Worm (Caenorhabditis elegans) whole organism, L2 larva: ENCODE data around the gene fbxa-79.

Experiments used
- C34F6.9 ChIP-seq: fragments of 150-350 bp; optimal IDR thresholded peaks from 2 replicates; lab custom pipeline; 2014; ENCODE audit warnings: missing biosample characterization, missing genetic modification characterization
- F13H6.1 ChIP-seq: sonication (generic microtip); optimal IDR thresholded peaks from 2 replicates; lab custom pipeline; 2016; ENCODE audit warnings: missing genetic modification characterization, missing compliant biosample characterization
- R02D3.7 ChIP-seq: fragments of 150-350 bp; optimal IDR thresholded peaks from 2 replicates; lab custom pipeline; 2014; ENCODE audit warnings: missing biosample characterization, missing genetic modification characterization
- Y55F3AM.14 ChIP-seq: fragments of 200-800 bp; sonication (Bioruptor generic); optimal IDR thresholded peaks from 2 replicates; lab custom pipeline; 2018; ENCODE audit warnings: mild to moderate bottlenecking, missing genetic modification characterization, missing compliant biosample characterization
- ZK546.5 ChIP-seq: sonication (generic microtip); optimal IDR thresholded peaks from 2 replicates; lab custom pipeline; 2017; ENCODE audit warnings: missing biosample characterization, missing genetic modification characterization
- aly-2 ChIP-seq: fragments of 150-350 bp; optimal IDR thresholded peaks from 2 replicates; lab custom pipeline; 2014; ENCODE audit warnings: missing biosample characterization, missing genetic modification characterization
- ama-1 ChIP-seq: fragments of 150-350 bp; optimal IDR thresholded peaks from 2 replicates; lab custom pipeline; 2018; ENCODE audit warnings: inconsistent platforms
- blmp-1 ChIP-seq: sonication (generic microtip); optimal IDR thresholded peaks from 2 replicates; lab custom pipeline; 2017; ENCODE audit warnings: missing genetic modification characterization, mild to moderate bottlenecking, missing compliant biosample characterization, antibody characterized with exemption, moderate library complexity; ENCODE audit not compliant: insufficient read depth
- crh-2 ChIP-seq: sonication (generic microtip); optimal IDR thresholded peaks from 2 replicates; lab custom pipeline; 2017; ENCODE audit warnings: missing biosample characterization, missing genetic modification characterization
- egl-27 ChIP-seq: sonication (generic microtip); optimal IDR thresholded peaks from 3 replicates; lab custom pipeline; 2017; ENCODE audit warnings: missing biosample characterization, missing genetic modification reagents, missing genetic modification characterization
- fos-1 ChIP-seq: fragments of 150-350 bp; optimal IDR thresholded peaks from 2 replicates; lab custom pipeline; 2014; ENCODE audit warnings: missing biosample characterization, missing genetic modification characterization
- gmeb-1 ChIP-seq: fragments of 150-350 bp; optimal IDR thresholded peaks from 2 replicates; lab custom pipeline; 2014; ENCODE audit warnings: missing biosample characterization, missing genetic modification characterization
- lin-11 ChIP-seq: fragments of 150-350 bp; sonication (generic microtip); optimal IDR thresholded peaks from 2 replicates; lab custom pipeline; 2014; ENCODE audit warnings: missing biosample characterization, missing genetic modification characterization, inconsistent platforms, mixed read lengths
- lin-13 ChIP-seq: fragments of 150-350 bp; optimal IDR thresholded peaks from 2 replicates; lab custom pipeline; 2014; ENCODE audit warnings: missing biosample characterization, missing genetic modification reagents, missing genetic modification characterization
- lsy-2 ChIP-seq, 2 experiments: fragments of 150-350 bp in 1 of 2; sonication (generic microtip) in 1 of 2; optimal IDR thresholded peaks; 2 replicates each; lab custom pipeline; 2014 to 2017; ENCODE audit warnings: missing biosample characterization in 2 of 2, missing genetic modification characterization in 2 of 2
- mbf-1 ChIP-seq: sonication (generic microtip); optimal IDR thresholded peaks from 2 replicates; lab custom pipeline; 2017; ENCODE audit warnings: missing biosample characterization, missing genetic modification characterization
- nhr-10 ChIP-seq: sonication (generic microtip); optimal IDR thresholded peaks from 2 replicates; lab custom pipeline; 2017; ENCODE audit warnings: missing biosample characterization, missing genetic modification characterization
- nhr-12 ChIP-seq: fragments of 150-350 bp; optimal IDR thresholded peaks from 2 replicates; lab custom pipeline; 2014; ENCODE audit warnings: missing biosample characterization, missing genetic modification characterization
- nhr-129 ChIP-seq: fragments of 150-350 bp; optimal IDR thresholded peaks from 2 replicates; lab custom pipeline; 2014; ENCODE audit warnings: missing biosample characterization, missing genetic modification characterization
- nhr-237 ChIP-seq: fragments of 150-350 bp; optimal IDR thresholded peaks from 2 replicates; lab custom pipeline; 2014; ENCODE audit warnings: missing biosample characterization, missing genetic modification characterization
- nhr-25 ChIP-seq: fragments of 150-350 bp; sonication (generic microtip); optimal IDR thresholded peaks from 3 replicates; lab custom pipeline; 2014; ENCODE audit warnings: missing biosample characterization, missing genetic modification characterization
- nhr-77 ChIP-seq: fragments of 150-350 bp; optimal IDR thresholded peaks from 2 replicates; lab custom pipeline; 2014; ENCODE audit warnings: missing biosample characterization, missing genetic modification characterization
- peb-1 ChIP-seq: fragments of 150-350 bp; optimal IDR thresholded peaks from 2 replicates; lab custom pipeline; 2014; ENCODE audit warnings: missing biosample characterization, missing genetic modification characterization
- skn-1 ChIP-seq: sonication (generic microtip); optimal IDR thresholded peaks from 2 replicates; lab custom pipeline; 2017; ENCODE audit warnings: missing biosample characterization, missing genetic modification characterization
- sma-3 ChIP-seq: sonication (generic microtip); optimal IDR thresholded peaks from 2 replicates; lab custom pipeline; 2016; ENCODE audit warnings: missing genetic modification reagents, missing genetic modification characterization, missing compliant biosample characterization
- sma-9 ChIP-seq, 2 experiments: fragments of 150-350 bp in 1 of 2; sonication (generic microtip) in 1 of 2; optimal IDR thresholded peaks; 2 replicates each; lab custom pipeline; 2014 to 2016; ENCODE audit warnings: missing genetic modification characterization in 2 of 2, mild to moderate bottlenecking in 1 of 2, missing biosample characterization in 1 of 2, missing compliant biosample characterization in 1 of 2, missing genetic modification reagents in 1 of 2, moderate library complexity in 1 of 2
- snpc-4 ChIP-seq: fragments of 150-350 bp; optimal IDR thresholded peaks from 2 replicates; lab custom pipeline; 2014; ENCODE audit warnings: missing biosample characterization, missing genetic modification characterization
- unc-55 ChIP-seq: fragments of 150-350 bp; sonication (generic microtip); optimal IDR thresholded peaks from 3 replicates; lab custom pipeline; 2014; ENCODE audit warnings: missing biosample characterization, missing genetic modification reagents, missing genetic modification characterization
- zag-1 ChIP-seq: fragments of 150-350 bp; optimal IDR thresholded peaks from 2 replicates; lab custom pipeline; 2014; ENCODE audit warnings: missing biosample characterization, missing genetic modification characterization
- ztf-1 ChIP-seq: fragments of 200-800 bp; sonication (Bioruptor generic); conservative IDR thresholded peaks from 2 replicates; pipeline ENCODE4 v1.3.6; 2022; ENCODE audit warnings: missing genetic modification characterization, missing compliant biosample characterization

Gene fbxa-79

DNA sequence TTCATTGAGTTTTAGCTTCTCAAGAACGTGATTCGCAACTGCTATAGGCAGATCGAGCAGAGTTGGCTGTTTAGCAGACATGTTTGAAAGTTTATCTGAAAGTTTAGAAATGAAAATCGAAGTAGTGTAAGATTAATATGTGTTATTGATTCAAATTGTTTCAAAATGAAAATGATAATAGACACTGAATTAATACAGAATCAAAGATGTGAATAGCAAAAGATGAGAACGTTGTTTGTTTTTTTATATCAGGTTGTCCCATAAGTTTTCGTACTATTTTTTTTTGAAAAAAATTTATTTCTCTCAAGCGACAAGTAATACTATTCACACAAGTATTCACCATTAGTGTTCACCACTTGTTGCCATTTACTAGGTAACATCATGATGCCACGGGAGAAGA, 15.0 kb downstream of the fbxa-79 start, which contains the start of gene fbxa-36:
TSS of gene fbxa-36 (minus strand) at position 101 of the 400 bp plus-strand sequence.
- TF ChIP-seq sma-9 (GFP tag; optimal IDR thresholded peaks at IDR 0.05; lab: Kevin White, UChicago), result no peak
- TF ChIP-seq sma-9 (tag; optimal IDR thresholded peaks at IDR 0.05; lab: Kevin White, UChicago), result no peak
- TF ChIP-seq F13H6.1 (tag; lab: Kevin White, UChicago), result no peak
- TF ChIP-seq Y55F3AM.14 (GFP tag; lab: Kevin White, UChicago), result no peak
- TF ChIP-seq egl-27 (tag; lab: Kevin White, UChicago), result no peak
- TF ChIP-seq R02D3.7 (tag; lab: Kevin White, UChicago), result no peak
- TF ChIP-seq unc-55 (GFP tag; lab: Kevin White, UChicago), result no peak
- TF ChIP-seq aly-2, result no peak
- TF ChIP-seq nhr-25 (tag; lab: Kevin White, UChicago), result no peak
- TF ChIP-seq nhr-237 (tag; lab: Kevin White, UChicago), result no peak
- no peak for TF ChIP-seq mbf-1 (tag; lab: Kevin White, UChicago)
- TF ChIP-seq lin-11 (tag; lab: Kevin White, UChicago), result no peak
- no peak for TF ChIP-seq crh-2 (tag; lab: Kevin White, UChicago)
- TF ChIP-seq C34F6.9 (tag; lab: Kevin White, UChicago), result no peak

DNA sequence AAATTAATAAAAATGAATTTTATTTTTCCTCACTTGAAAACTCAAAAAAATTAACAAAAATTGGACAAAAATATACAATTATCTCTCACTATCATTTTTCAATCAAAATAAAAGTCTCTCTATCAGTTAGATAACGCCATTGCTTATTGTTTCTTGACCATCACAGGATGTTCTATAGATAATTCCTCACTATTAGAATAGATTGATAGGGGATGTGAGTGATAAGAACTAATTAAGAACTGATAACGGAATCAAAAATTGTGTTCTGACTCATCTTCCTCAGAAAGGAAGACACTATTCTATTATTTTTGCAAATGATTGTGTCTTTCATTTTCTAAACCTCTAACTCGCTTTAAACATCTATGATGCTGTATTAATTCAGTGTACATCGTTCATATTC, 19.0 kb downstream of the fbxa-79 start:
- TF ChIP-seq snpc-4 (no peak), fos-1 (peak; percentile 70)

DNA sequence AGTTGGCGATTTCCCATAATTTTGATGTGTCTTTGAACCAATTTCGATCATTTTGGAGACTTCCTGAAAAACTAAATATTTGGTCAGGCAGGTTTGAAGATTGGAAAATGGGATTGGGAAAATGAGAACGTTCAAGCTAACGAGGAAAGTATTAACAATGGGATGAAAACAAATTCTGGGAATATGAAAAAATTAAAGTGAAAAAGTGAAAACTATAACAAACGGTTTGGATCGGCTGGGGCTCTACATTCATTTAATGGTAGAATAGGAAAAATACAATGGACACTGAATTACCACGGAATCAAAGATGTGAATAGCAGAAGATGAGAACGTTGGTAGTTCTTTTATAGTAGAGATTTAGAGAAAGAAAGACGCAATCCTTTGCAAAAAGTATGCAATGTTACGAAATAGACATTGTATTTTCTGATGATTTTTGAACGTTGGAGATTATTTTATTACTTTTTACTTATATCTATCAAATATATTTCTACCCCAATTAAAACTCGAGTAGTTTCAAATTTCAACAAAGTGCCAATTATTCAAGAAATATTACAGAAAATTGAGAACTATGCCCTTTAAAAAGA, 19.5 kb downstream of the fbxa-79 start, which contains the start of gene fbxa-50:
TSS of gene fbxa-50 (minus strand) at position 51 of the 584 bp plus-strand sequence.
- no peak for TF ChIP-seq aly-2
- no peak for TF ChIP-seq nhr-12 (tag; lab: Kevin White, UChicago)
- TF ChIP-seq nhr-129 (tag; lab: Kevin White, UChicago), result peak; percentile 64
- TF ChIP-seq peb-1, result no peak
- no peak for TF ChIP-seq lsy-2 (tag; optimal IDR thresholded peaks at IDR 0.05; lab: Kevin White, UChicago)
- no peak for TF ChIP-seq blmp-1

DNA sequence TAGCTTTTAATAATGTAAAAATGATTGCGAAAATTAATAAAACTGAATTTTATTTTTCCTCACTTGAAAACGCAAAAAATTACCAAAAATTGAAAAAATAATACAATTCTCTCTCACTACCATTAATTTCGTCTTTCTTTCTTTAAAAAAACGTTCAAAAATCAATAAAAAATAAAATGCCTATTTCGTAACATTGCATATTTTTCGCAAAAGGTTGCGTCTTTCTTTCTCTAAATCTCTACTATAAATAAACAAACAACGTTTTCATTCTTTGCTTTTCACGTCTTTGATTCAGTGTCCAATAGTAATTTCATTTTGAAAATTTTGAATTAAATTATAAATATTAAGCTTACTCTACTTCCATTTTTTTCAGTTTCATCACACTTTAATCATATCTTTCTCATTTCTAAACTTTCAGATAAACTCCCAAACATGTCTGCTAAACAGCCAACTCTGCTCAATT, 23.5 kb downstream of the fbxa-79 start, which contains the start of gene fbxa-37:
TSS of gene fbxa-37 (plus strand) at position 413 of the 463 bp plus-strand sequence.
- TF ChIP-seq unc-55 (GFP tag; lab: Kevin White, UChicago), result peak; percentile 82
- no peak for TF ChIP-seq nhr-10 (tag; lab: Kevin White, UChicago)
- no peak for TF ChIP-seq ztf-1 (GFP tag; lab: Robert Waterston, UW)
- peak; percentile 26 for TF ChIP-seq crh-2 (tag; lab: Kevin White, UChicago)
- TF ChIP-seq R02D3.7 (tag; lab: Kevin White, UChicago), result no peak
- TF ChIP-seq C34F6.9 (tag; lab: Kevin White, UChicago), result peak; percentile 67
- peak; percentile 98 for TF ChIP-seq nhr-129 (tag; lab: Kevin White, UChicago)
- TF ChIP-seq fos-1, result peak; percentile 20

DNA sequence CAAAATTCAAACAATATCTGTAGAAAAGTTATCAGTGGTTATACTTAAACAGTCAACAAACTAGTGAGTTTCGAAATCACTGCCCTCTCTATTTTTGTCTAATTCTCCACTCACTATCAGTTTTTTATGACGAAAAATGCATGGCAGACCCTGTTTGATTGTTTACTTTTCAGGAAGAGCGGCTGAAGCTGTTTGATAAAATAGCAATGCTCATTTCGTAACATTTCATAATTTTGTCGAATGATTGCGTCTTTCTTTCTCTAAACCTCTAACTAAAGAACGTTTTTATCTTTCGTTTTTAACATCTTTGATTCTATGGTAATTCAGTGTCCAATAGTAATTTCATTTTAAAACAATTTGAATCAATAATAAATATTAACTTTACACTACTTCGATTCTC, 28.9 kb downstream of the fbxa-79 start:
- no peak for TF ChIP-seq lin-13
- TF ChIP-seq nhr-77 (tag; lab: Kevin White, UChicago), result no peak
- no peak for TF ChIP-seq ama-1
- no peak for TF ChIP-seq nhr-25 (tag; lab: Kevin White, UChicago)
- TF ChIP-seq nhr-12 (tag; lab: Kevin White, UChicago), result no peak
- TF ChIP-seq ZK546.5 (tag; lab: Kevin White, UChicago), result no peak
- TF ChIP-seq crh-2 (tag; lab: Kevin White, UChicago), result peak; percentile 60
- TF ChIP-seq fos-1, result peak; percentile 97
- peak; percentile 95 for TF ChIP-seq nhr-129 (tag; lab: Kevin White, UChicago)
- no peak for TF ChIP-seq peb-1
- TF ChIP-seq zag-1, result no peak
- peak; percentile 70 for TF ChIP-seq F13H6.1 (tag; lab: Kevin White, UChicago)
- peak; percentile 54 for TF ChIP-seq gmeb-1 (tag; lab: Kevin White, UChicago)
- TF ChIP-seq sma-9 (GFP tag; optimal IDR thresholded peaks at IDR 0.05; lab: Kevin White, UChicago), result peak; percentile 10
- TF ChIP-seq sma-9 (tag; optimal IDR thresholded peaks at IDR 0.05; lab: Kevin White, UChicago), result no peak
- peak in 1 of 2 experiments; percentile 18 for TF ChIP-seq lsy-2 (tag; optimal IDR thresholded peaks at IDR 0.05; lab: Kevin White, UChicago)
- no peak for TF ChIP-seq R02D3.7 (tag; lab: Kevin White, UChicago)
- no peak for TF ChIP-seq C34F6.9 (tag; lab: Kevin White, UChicago)
- TF ChIP-seq sma-3, result peak; percentile 50
- TF ChIP-seq skn-1 (tag; lab: Kevin White, UChicago), result peak; percentile 82
- no peak for TF ChIP-seq nhr-10 (tag; lab: Kevin White, UChicago)
